Fruit fly (Drosophila melanogaster) whole organism, embryonic: Measurements from ENCODE around the gene IRSp53.
A peak's percentile ranks its signal among the peaks of the same experiment; 100 is the strongest.

ENCODE experiments used
- Awh ChIP-seq: fragments of 200-800 bp; sonication (Bioruptor generic); IDR thresholded peaks from 2 replicates; pipeline ENCODE4, ENCODE4 v1.3.6; 2022; ENCODE audit warnings: missing biosample characterization, missing genetic modification characterization
- Blimp-1 ChIP-seq: fragments of 200-800 bp; sonication (Bioruptor generic); optimal IDR thresholded peaks from 3 replicates; lab custom pipeline; 2018; ENCODE audit warnings: missing biosample characterization, missing genetic modification characterization, mild to moderate bottlenecking, moderate library complexity, missing genetic modification reagents
- CG10321 ChIP-seq: fragments of 200-800 bp; sonication (Bioruptor generic); IDR thresholded peaks from 2 replicates; pipeline ENCODE4 v1.3.6; 2022; ENCODE audit warnings: missing biosample characterization, missing genetic modification characterization
- CG12391 ChIP-seq: fragments of 200-800 bp; sonication (Bioruptor generic); optimal IDR thresholded peaks from 3 replicates; lab custom pipeline; 2018; ENCODE audit warnings: missing biosample characterization, mild to moderate bottlenecking, missing genetic modification characterization, moderate library complexity
- CG12659 ChIP-seq: fragments of 200-800 bp; sonication (Bioruptor generic); optimal IDR thresholded peaks from 3 replicates; lab custom pipeline; 2017; ENCODE audit warnings: mild to moderate bottlenecking, missing biosample characterization, missing genetic modification reagents, missing genetic modification characterization
- CG14014 ChIP-seq: fragments of 200-800 bp; sonication (Bioruptor generic); IDR thresholded peaks from 2 replicates; pipeline ENCODE4 v1.3.6; 2022; ENCODE audit warnings: missing biosample characterization, missing genetic modification characterization
- CG18619 ChIP-seq: fragments of 200-800 bp; sonication (Bioruptor generic); optimal IDR thresholded peaks from 3 replicates; lab custom pipeline; 2017; ENCODE audit warnings: missing biosample characterization, mild to moderate bottlenecking, missing genetic modification characterization
- CG2875 ChIP-seq: fragments of 200-800 bp; sonication (Bioruptor generic); optimal IDR thresholded peaks from 2 replicates; lab custom pipeline; 2017; ENCODE audit warnings: missing biosample characterization, mild to moderate bottlenecking, missing genetic modification characterization, missing genetic modification reagents
- CG30431 ChIP-seq: fragments of 200-800 bp; sonication (Bioruptor generic); optimal IDR thresholded peaks from 2 replicates; lab custom pipeline; 2017; ENCODE audit warnings: missing biosample characterization, missing genetic modification characterization
- CG31388 ChIP-seq: fragments of 200-800 bp; sonication (Bioruptor generic); optimal IDR thresholded peaks from 2 replicates; lab custom pipeline; 2016; ENCODE audit warnings: missing biosample characterization, missing genetic modification characterization
- CG33557 ChIP-seq: fragments of 200-800 bp; sonication (Bioruptor generic); optimal IDR thresholded peaks from 2 replicates; lab custom pipeline; 2019; ENCODE audit warnings: missing biosample characterization, mild to moderate bottlenecking, missing genetic modification characterization, moderate library complexity
- CG4707 ChIP-seq: fragments of 200-800 bp; sonication (Bioruptor generic); optimal IDR thresholded peaks from 2 replicates; lab custom pipeline; 2018; ENCODE audit warnings: missing biosample characterization, mild to moderate bottlenecking, missing genetic modification characterization, moderate library complexity
- CG7357 ChIP-seq: fragments of 200-800 bp; sonication (Bioruptor generic); IDR thresholded peaks from 3 replicates; pipeline ENCODE4 v1.3.6; 2022; ENCODE audit warnings: missing biosample characterization, missing genetic modification characterization
- Deaf1 ChIP-seq: fragments of 200-800 bp; optimal IDR thresholded peaks from 3 replicates; lab custom pipeline; 2019; ENCODE audit warnings: missing biosample characterization, mild to moderate bottlenecking, missing genetic modification characterization, moderate library complexity
- Dip2 ChIP-seq: fragments of 200-800 bp; sonication (Bioruptor generic); IDR thresholded peaks from 2 replicates; pipeline ENCODE4 v1.3.6; 2022; ENCODE audit warnings: missing biosample characterization, missing genetic modification characterization
- Drgx ChIP-seq: fragments of 200-800 bp; sonication (Bioruptor generic); IDR thresholded peaks from 2 replicates; pipeline ENCODE4 v1.3.6; 2022; ENCODE audit warnings: missing biosample characterization, missing genetic modification characterization
- E2f2 ChIP-seq: fragments of 200-800 bp; sonication (Bioruptor generic); IDR thresholded peaks from 2 replicates; pipeline ENCODE4 v1.3.6; 2022; ENCODE audit warnings: missing biosample characterization, missing genetic modification characterization
- HLH3B ChIP-seq: fragments of 200-800 bp; sonication (Bioruptor generic); IDR thresholded peaks from 2 replicates; pipeline ENCODE4 v1.3.6; 2022; ENCODE audit warnings: missing biosample characterization, missing genetic modification characterization
- Hr78 ChIP-seq, 2 experiments: fragments of 200-800 bp in 1 of 2; fragments of >200 bp in 1 of 2; sonication (Bioruptor generic) in 1 of 2; optimal IDR thresholded peaks; 2 replicates each; lab custom pipeline; 2017 to 2019; ENCODE audit warnings: missing biosample characterization in 2 of 2, missing genetic modification characterization in 2 of 2, mild to moderate bottlenecking in 1 of 2, moderate library complexity in 1 of 2
- Med ChIP-seq: fragments of 200-800 bp; sonication (Bioruptor generic); peaks from one replicate; lab custom pipeline; 2016; ENCODE audit warnings: missing biosample characterization, missing genetic modification characterization, mild to moderate bottlenecking, inconsistent platforms, moderate library complexity
- PHDP ChIP-seq: fragments of 200-800 bp; sonication (Bioruptor generic); optimal IDR thresholded peaks from 3 replicates; lab custom pipeline; 2018; ENCODE audit warnings: missing biosample characterization, mild to moderate bottlenecking, missing genetic modification characterization, moderate library complexity
- Rx ChIP-seq: fragments of 200-800 bp; sonication (Bioruptor generic); IDR thresholded peaks from 2 replicates; pipeline ENCODE4 v1.3.6; 2022; ENCODE audit warnings: missing biosample characterization, missing genetic modification characterization
- Stat92E ChIP-seq, 3 experiments: fragments of >200 bp in 2 of 3; fragments of 200-800 bp in 1 of 3; sonication (Bioruptor generic) in 1 of 3; optimal IDR thresholded peaks; 2 replicates each; lab custom pipeline; 2017 to 2019; ENCODE audit warnings: missing biosample characterization in 3 of 3, missing genetic modification characterization in 3 of 3, mild to moderate bottlenecking in 1 of 3, moderate library complexity in 1 of 3
- Usf ChIP-seq: fragments of 200-800 bp; sonication (Bioruptor generic); optimal IDR thresholded peaks from 2 replicates; lab custom pipeline; 2017; ENCODE audit warnings: missing genotype, missing biosample characterization, missing genetic modification characterization
- Xrp1 ChIP-seq: fragments of 200-800 bp; sonication (Bioruptor generic); IDR thresholded peaks from 2 replicates; pipeline ENCODE4 v1.3.6; 2022; ENCODE audit warnings: missing biosample characterization, missing genetic modification characterization
- ara ChIP-seq: fragments of 200-800 bp; sonication (Bioruptor generic); IDR thresholded peaks from 2 replicates; pipeline ENCODE4 v1.3.6; 2022; ENCODE audit warnings: missing biosample characterization, missing genetic modification characterization
- bbx ChIP-seq: fragments of 200-800 bp; sonication (Bioruptor generic); IDR thresholded peaks from 2 replicates; pipeline ENCODE4 v1.3.6; 2022; ENCODE audit warnings: missing biosample characterization, missing genetic modification characterization; ENCODE audit not compliant: partially characterized antibody
- bsh ChIP-seq, 2 experiments: fragments of 200-800 bp; sonication (Bioruptor generic); optimal IDR thresholded peaks; 2 replicates each; lab custom pipeline; 2017 to 2018; ENCODE audit warnings: mild to moderate bottlenecking in 2 of 2, missing biosample characterization in 2 of 2, missing genetic modification characterization in 2 of 2, moderate library complexity in 1 of 2
- cg ChIP-seq: fragments of 200-800 bp; sonication (Bioruptor generic); optimal IDR thresholded peaks from 3 replicates; lab custom pipeline; 2019; ENCODE audit warnings: missing biosample characterization, mild to moderate bottlenecking, missing genetic modification characterization, moderate library complexity
- chm ChIP-seq: fragments of 200-800 bp; sonication (Bioruptor generic); IDR thresholded peaks from 2 replicates; pipeline ENCODE4 v1.3.6; 2022; ENCODE audit warnings: missing biosample characterization, missing genetic modification characterization
- croc ChIP-seq: fragments of 200-800 bp; sonication (Bioruptor generic); conservative IDR thresholded peaks from 3 replicates; pipeline ENCODE4 v1.3.6; 2022; ENCODE audit warnings: missing biosample characterization, missing genetic modification characterization
- cwo ChIP-seq: fragments of 200-800 bp; sonication (Bioruptor generic); optimal IDR thresholded peaks from 3 replicates; lab custom pipeline; 2017; ENCODE audit warnings: missing biosample characterization, missing genetic modification characterization, mild to moderate bottlenecking, moderate library complexity, missing genetic modification reagents
- dpn ChIP-seq, 2 experiments: fragments of 200-800 bp; sonication (Bioruptor generic); optimal IDR thresholded peaks; 3 replicates each; lab custom pipeline; 2016; ENCODE audit warnings: missing biosample characterization in 2 of 2, missing genetic modification characterization in 2 of 2
- dysf ChIP-seq: fragments of 200-800 bp; sonication (Bioruptor generic); IDR thresholded peaks from 3 replicates; pipeline ENCODE4 v1.3.6; 2022; ENCODE audit warnings: missing biosample characterization, missing genetic modification characterization
- ind ChIP-seq: fragments of 200-800 bp; sonication (Bioruptor generic); optimal IDR thresholded peaks from 3 replicates; lab custom pipeline; 2016; ENCODE audit warnings: missing biosample characterization, missing genetic modification characterization
- kni ChIP-seq: fragments of 200-800 bp; sonication (Bioruptor generic); optimal IDR thresholded peaks from 3 replicates; lab custom pipeline; 2017; ENCODE audit warnings: mild to moderate bottlenecking, missing biosample characterization, missing genetic modification reagents, missing genetic modification characterization
- mam ChIP-seq: fragments of 200-800 bp; sonication (Bioruptor generic); optimal IDR thresholded peaks from 3 replicates; lab custom pipeline; 2016; ENCODE audit warnings: missing biosample characterization, missing genetic modification characterization
- oc ChIP-seq: fragments of 200-800 bp; sonication (Bioruptor generic); optimal IDR thresholded peaks from 2 replicates; lab custom pipeline; 2018; ENCODE audit warnings: missing biosample characterization, mild to moderate bottlenecking, missing genetic modification characterization, moderate library complexity
- pros ChIP-seq: fragments of 200-800 bp; sonication (Bioruptor generic); optimal IDR thresholded peaks from 3 replicates; lab custom pipeline; 2019; ENCODE audit warnings: missing biosample characterization, mild to moderate bottlenecking, missing genetic modification characterization, moderate library complexity
- sd ChIP-seq: fragments of 200-800 bp; sonication (Bioruptor generic); optimal IDR thresholded peaks from 3 replicates; lab custom pipeline; 2018; ENCODE audit warnings: missing biosample characterization, mild to moderate bottlenecking, missing genetic modification characterization, moderate library complexity
- sens ChIP-seq: fragments of 200-800 bp; sonication (Bioruptor generic); peaks from one replicate; lab custom pipeline; 2016; ENCODE audit warnings: missing biosample characterization, missing genetic modification characterization
- sima ChIP-seq: fragments of 200-800 bp; sonication (Bioruptor generic); optimal IDR thresholded peaks from 2 replicates; lab custom pipeline; 2016; ENCODE audit warnings: missing biosample characterization, missing genetic modification characterization
- so ChIP-seq: fragments of 200-800 bp; sonication (Bioruptor generic); IDR thresholded peaks from 3 replicates; pipeline ENCODE4 v1.3.6; 2022; ENCODE audit warnings: missing biosample characterization, missing genetic modification characterization
- vvl ChIP-seq: fragments of 200-800 bp; sonication (Bioruptor generic); IDR thresholded peaks from 2 replicates; pipeline ENCODE4 v1.3.6; 2022; ENCODE audit warnings: missing biosample characterization, missing genetic modification characterization

Gene IRSp53

dm6 chr3L:11148478-11149251 is 12.8 kb downstream of the IRSp53 start (continued):
- TF ChIP-seq Dip2 (GFP tag; lab: Robert Waterston, UW) (no peak), croc (GFP tag; lab: Robert Waterston, UW) (0 out of 3 replicates have a peak, but pooled peaks have one; percentile 13), chm (GFP tag; lab: Robert Waterston, UW) (no peak), PHDP (tag; lab: Kevin White, UChicago) (peak; percentile 38), vvl (peak; percentile 87), sima (GFP tag; lab: Kevin White, UChicago) (no peak), CG12659 (GFP tag; lab: Kevin White, UChicago) (peak; percentile 9), Awh (GFP tag; lab: Robert Waterston, UW) (peak; percentile 60), bbx (GFP tag; lab: Robert Waterston, UW) (no peak)
- TF ChIP-seq, all 482 proteins: peak for 143

dm6 chr3L:11150735-11151287 is 15.0 kb downstream of the IRSp53 start, which contains the start of gene CG6216:
TSS of gene CG6216 (minus strand) at chr3L:11150785.
- TF ChIP-seq kni = peak; percentile 73
- TF ChIP-seq cg (GFP tag; lab: Kevin White, UChicago) = peak; percentile 1
- TF ChIP-seq sens (GFP tag; lab: Kevin White, UChicago) = peak; percentile 62
- no peak for TF ChIP-seq Usf (GFP tag; lab: Kevin White, UChicago)
- peak in 1 of 2 experiments; percentile 38 for TF ChIP-seq Hr78 (GFP tag; optimal IDR thresholded peaks at IDR 0.05; lab: Kevin White, UChicago)
- TF ChIP-seq CG2875 (GFP tag; lab: Kevin White, UChicago) = peak; percentile 38
- TF ChIP-seq Xrp1 = 0 out of 2 replicates have a peak, but pooled peaks have one; percentile 15
- TF ChIP-seq CG4707 (GFP tag; lab: Kevin White, UChicago) = peak; percentile 12
- TF ChIP-seq vvl = peak; percentile 8; the same call in 1 of the 2 replicates
- TF ChIP-seq Med (GFP tag; lab: Kevin White, UChicago) = peak; percentile 45
- peak; percentile 78 for TF ChIP-seq Deaf1 (tag; lab: Kevin White, UChicago)
- TF ChIP-seq CG18619 (GFP tag; lab: Kevin White, UChicago) = no peak
- no peak for TF ChIP-seq CG10321 (GFP tag; lab: Robert Waterston, UW)
- TF ChIP-seq Rx = no peak
- TF ChIP-seq sd (tag; lab: Kevin White, UChicago) = peak; percentile 24
- peak; percentile 38 for TF ChIP-seq oc
- peak; percentile 96 for TF ChIP-seq pros (GFP tag; lab: Kevin White, UChicago)
- TF ChIP-seq Stat92E (GFP tag; optimal IDR thresholded peaks at IDR 0.05; lab: Kevin White, UChicago) = peak in 1 of 3 experiments; percentile 3
- TF ChIP-seq CG33557 (GFP tag; lab: Kevin White, UChicago) = peak; percentile 26
- peak; percentile 99 for TF ChIP-seq Blimp-1 (GFP tag; lab: Kevin White, UChicago)
- TF ChIP-seq cwo = peak; percentile 7
- no peak for TF ChIP-seq CG31388 (GFP tag; lab: Kevin White, UChicago)

- TF ChIP-seq Drgx (GFP tag; lab: Robert Waterston, UW) (peak; percentile 78), so (peak; percentile 54; the same call in 1 of the 3 replicates), CG12391 (peak; percentile 15), E2f2 (GFP tag; lab: Robert Waterston, UW) (peak; percentile 21; the same call in 1 of the 2 replicates), vvl (peak; percentile 45; the same call in 1 of the 2 replicates), ara (GFP tag; lab: Robert Waterston, UW) (0 out of 2 replicates have a peak, but pooled peaks have one; percentile 14), ind (no peak), CG30431 (GFP tag; lab: Kevin White, UChicago) (peak; percentile 6), mam (no peak), dpn (GFP tag; optimal IDR thresholded peaks at IDR 0.05; lab: Kevin White, UChicago) (peak in 1 of 2 experiments; percentile 6), HLH3B (0 out of 2 replicates have a peak, but pooled peaks have one; percentile 17), CG14014 (GFP tag; lab: Robert Waterston, UW) (peak; percentile 14; the same call in 1 of the 2 replicates), sens (GFP tag; lab: Kevin White, UChicago) (peak; percentile 63), dysf (0 out of 3 replicates have a peak, but pooled peaks have one; percentile 23), bsh (GFP tag; optimal IDR thresholded peaks at IDR 0.05; lab: Kevin White, UChicago) (peak in 1 of 2 experiments; percentile 25), CG10321 (GFP tag; lab: Robert Waterston, UW) (0 out of 2 replicates have a peak, but pooled peaks have one; percentile 19), CG7357 (0 out of 3 replicates have a peak, but pooled peaks have one; percentile 6)
These were observed 19.5 kb downstream of the IRSp53 start for dm6 chr3L:11155380-11155779.
